Fruit fly (Drosophila melanogaster) whole organism, embryonic: ENCODE data around the gene MFS9.
A peak's percentile ranks its signal among the peaks of the same experiment; 100 is the strongest.

ENCODE experiments used
- Antp ChIP-seq: fragments of 200-800 bp; sonication (Bioruptor generic); optimal IDR thresholded peaks from 3 replicates; lab custom pipeline; 2016; ENCODE audit warnings: missing biosample characterization, missing genetic modification characterization
- CG11247 ChIP-seq: fragments of 200-800 bp; sonication (Bioruptor generic); IDR thresholded peaks from 2 replicates; pipeline ENCODE4 v1.3.6; 2022; ENCODE audit warnings: missing biosample characterization, missing genetic modification characterization
- CG12071 ChIP-seq: fragments of 200-800 bp; sonication (Bioruptor generic); optimal IDR thresholded peaks from 3 replicates; lab custom pipeline; 2018; ENCODE audit warnings: missing biosample characterization, mild to moderate bottlenecking, missing genetic modification characterization
- CG12391 ChIP-seq: fragments of 200-800 bp; sonication (Bioruptor generic); optimal IDR thresholded peaks from 3 replicates; lab custom pipeline; 2018; ENCODE audit warnings: missing biosample characterization, mild to moderate bottlenecking, missing genetic modification characterization, moderate library complexity
- CG12659 ChIP-seq: fragments of 200-800 bp; sonication (Bioruptor generic); optimal IDR thresholded peaks from 3 replicates; lab custom pipeline; 2017; ENCODE audit warnings: mild to moderate bottlenecking, missing biosample characterization, missing genetic modification reagents, missing genetic modification characterization
- CG12744 ChIP-seq: fragments of 200-800 bp; sonication (Bioruptor generic); optimal IDR thresholded peaks from 2 replicates; lab custom pipeline; 2016; ENCODE audit warnings: missing biosample characterization, missing genetic modification characterization
- CG13296 ChIP-seq: fragments of 200-800 bp; sonication (Bioruptor generic); optimal IDR thresholded peaks from 3 replicates; lab custom pipeline; 2018; ENCODE audit warnings: missing biosample characterization, mild to moderate bottlenecking, missing genetic modification characterization
- CG13424 ChIP-seq: fragments of 200-800 bp; sonication (Bioruptor generic); optimal IDR thresholded peaks from 2 replicates; lab custom pipeline; 2019; ENCODE audit warnings: missing biosample characterization, mild to moderate bottlenecking, missing genetic modification characterization, moderate library complexity
- CG14014 ChIP-seq: fragments of 200-800 bp; sonication (Bioruptor generic); IDR thresholded peaks from 2 replicates; pipeline ENCODE4 v1.3.6; 2022; ENCODE audit warnings: missing biosample characterization, missing genetic modification characterization
- CG15514 ChIP-seq: fragments of 200-800 bp; sonication (Bioruptor generic); optimal IDR thresholded peaks from 3 replicates; lab custom pipeline; 2017; ENCODE audit warnings: missing biosample characterization, missing genetic modification characterization, mild to moderate bottlenecking, moderate library complexity, missing genetic modification reagents
- CG15601 ChIP-seq: fragments of 200-800 bp; sonication (Bioruptor generic); optimal IDR thresholded peaks from 3 replicates; lab custom pipeline; 2019; ENCODE audit warnings: missing biosample characterization, mild to moderate bottlenecking, missing genetic modification characterization, moderate library complexity
- CG16779 ChIP-seq: fragments of 200-800 bp; sonication (Bioruptor generic); IDR thresholded peaks from 2 replicates; pipeline ENCODE4 v1.3.6; 2022; ENCODE audit warnings: missing biosample characterization, missing genetic modification characterization
- CG16813 ChIP-seq: fragments of 200-800 bp; sonication (Bioruptor generic); IDR thresholded peaks from 3 replicates; pipeline ENCODE4 v1.3.6; 2022; ENCODE audit warnings: missing biosample characterization, missing genetic modification characterization; ENCODE audit not compliant: partially characterized antibody
- CG18011 ChIP-seq: fragments of 200-800 bp; sonication (Bioruptor generic); optimal IDR thresholded peaks from 2 replicates; lab custom pipeline; 2017; ENCODE audit warnings: missing biosample characterization, missing genetic modification characterization, mild to moderate bottlenecking, moderate library complexity, missing genotype
- CG2120 ChIP-seq: fragments of 200-800 bp; sonication (Bioruptor generic); optimal IDR thresholded peaks from 3 replicates; lab custom pipeline; 2016; ENCODE audit warnings: missing biosample characterization, missing genetic modification characterization
- CG4730 ChIP-seq: fragments of 200-800 bp; sonication (Bioruptor generic); IDR thresholded peaks from 2 replicates; pipeline ENCODE4 v1.3.6; 2022; ENCODE audit warnings: missing biosample characterization, missing genetic modification characterization
- CG5180 ChIP-seq: fragments of 200-800 bp; sonication (Bioruptor generic); optimal IDR thresholded peaks from 3 replicates; lab custom pipeline; 2017; ENCODE audit warnings: missing biosample characterization, missing genetic modification characterization, mild to moderate bottlenecking, moderate library complexity, missing genetic modification reagents
- CG6683 ChIP-seq: fragments of 200-800 bp; sonication (Bioruptor generic); optimal IDR thresholded peaks from 2 replicates; lab custom pipeline; 2017; ENCODE audit warnings: missing biosample characterization, mild to moderate bottlenecking, missing genetic modification characterization, missing genetic modification reagents
- CG8089 ChIP-seq: fragments of 200-800 bp; sonication (Bioruptor generic); optimal IDR thresholded peaks from 3 replicates; lab custom pipeline; 2016; ENCODE audit warnings: missing biosample characterization, missing genetic modification characterization
- CG8281 ChIP-seq: fragments of 200-800 bp; sonication (Bioruptor generic); optimal IDR thresholded peaks from 2 replicates; lab custom pipeline; 2018; ENCODE audit warnings: missing biosample characterization, mild to moderate bottlenecking, missing genetic modification characterization, moderate library complexity
- CG8478 ChIP-seq: fragments of >200 bp; optimal IDR thresholded peaks from 2 replicates; lab custom pipeline; 2018
- CrebB ChIP-seq: fragments of 200-800 bp; sonication (Bioruptor generic); optimal IDR thresholded peaks from 3 replicates; lab custom pipeline; 2018; ENCODE audit warnings: missing biosample characterization, mild to moderate bottlenecking, missing genetic modification characterization
- Dfd ChIP-seq, 2 experiments: fragments of >200 bp; optimal IDR thresholded peaks; 2 replicates each; lab custom pipeline; 2017; ENCODE audit warnings: missing biosample characterization in 2 of 2, missing genetic modification characterization in 2 of 2
- Eip74EF ChIP-seq, 2 experiments: fragments of 200-800 bp in 1 of 2; fragments of >200 bp in 1 of 2; sonication (Bioruptor generic) in 1 of 2; optimal IDR thresholded peaks; 2 replicates each; lab custom pipeline; 2017 to 2019; ENCODE audit warnings: missing biosample characterization in 2 of 2, missing genetic modification characterization in 2 of 2, mild to moderate bottlenecking in 1 of 2, moderate library complexity in 1 of 2
- Ets65A ChIP-seq: fragments of 200-800 bp; sonication (Bioruptor generic); peaks from one replicate; lab custom pipeline; 2016; ENCODE audit warnings: missing biosample characterization, missing genetic modification characterization
- H2.0 ChIP-seq: fragments of 200-800 bp; sonication (Bioruptor generic); IDR thresholded peaks from 2 replicates; pipeline ENCODE4 v1.3.6; 2022; ENCODE audit warnings: missing biosample characterization, missing genetic modification characterization
- HLH4C ChIP-seq: fragments of 200-800 bp; sonication (Bioruptor generic); IDR thresholded peaks from 3 replicates; pipeline ENCODE4 v1.3.6; 2022; ENCODE audit warnings: missing biosample characterization, missing genetic modification characterization; ENCODE audit not compliant: partially characterized antibody
- HmgD ChIP-seq: fragments of 200-800 bp; sonication (Bioruptor generic); optimal IDR thresholded peaks from 3 replicates; lab custom pipeline; 2016; ENCODE audit warnings: missing biosample characterization, missing genetic modification characterization
- Ptx1 ChIP-seq: fragments of 200-800 bp; sonication (Bioruptor generic); IDR thresholded peaks from 2 replicates; pipeline ENCODE4 v1.3.6; 2022; ENCODE audit warnings: missing biosample characterization, missing genetic modification characterization
- Tbp ChIP-seq: fragments of >200 bp; optimal IDR thresholded peaks from 2 replicates; lab custom pipeline; 2018; ENCODE audit warnings: missing biosample characterization, missing genetic modification characterization
- Usf ChIP-seq: fragments of 200-800 bp; sonication (Bioruptor generic); optimal IDR thresholded peaks from 2 replicates; lab custom pipeline; 2017; ENCODE audit warnings: missing genotype, missing biosample characterization, missing genetic modification characterization
- ac ChIP-seq: fragments of 200-800 bp; sonication (Bioruptor generic); optimal IDR thresholded peaks from 3 replicates; lab custom pipeline; 2017; ENCODE audit warnings: missing biosample characterization, mild to moderate bottlenecking, missing genetic modification characterization
- cas ChIP-seq: fragments of 200-800 bp; sonication (Bioruptor generic); IDR thresholded peaks from 2 replicates; pipeline ENCODE4 v1.3.6; 2022; ENCODE audit warnings: missing biosample characterization, missing genetic modification characterization
- caup ChIP-seq: fragments of 200-800 bp; sonication (Bioruptor generic); optimal IDR thresholded peaks from 3 replicates; lab custom pipeline; 2017; ENCODE audit warnings: missing biosample characterization, mild to moderate bottlenecking, missing genetic modification characterization, moderate library complexity; ENCODE audit not compliant: severe bottlenecking
- crol ChIP-seq: fragments of 200-800 bp; sonication (Bioruptor generic); IDR thresholded peaks from 2 replicates; pipeline ENCODE4 v1.3.6; 2022; ENCODE audit warnings: missing biosample characterization, missing genetic modification characterization
- dpn ChIP-seq, 2 experiments: fragments of 200-800 bp; sonication (Bioruptor generic); optimal IDR thresholded peaks; 3 replicates each; lab custom pipeline; 2016; ENCODE audit warnings: missing biosample characterization in 2 of 2, missing genetic modification characterization in 2 of 2
- en ChIP-seq: fragments of 200-800 bp; sonication (Bioruptor generic); optimal IDR thresholded peaks from 2 replicates; lab custom pipeline; 2016; ENCODE audit warnings: missing biosample characterization, missing genetic modification characterization
- lola ChIP-seq, 3 experiments: fragments of >200 bp in 2 of 3; fragments of 200-800 bp in 1 of 3; sonication (Bioruptor generic) in 1 of 3; optimal IDR thresholded peaks; 2 replicates each; lab custom pipeline; 2017 to 2019; ENCODE audit warnings: missing biosample characterization in 3 of 3, missing genetic modification characterization in 3 of 3, mild to moderate bottlenecking in 1 of 3, moderate library complexity in 1 of 3
- mirr ChIP-seq: fragments of 200-800 bp; sonication (Bioruptor generic); optimal IDR thresholded peaks from 3 replicates; lab custom pipeline; 2018; ENCODE audit warnings: missing biosample characterization, mild to moderate bottlenecking, missing genetic modification characterization
- nau ChIP-seq: fragments of 200-800 bp; sonication (Bioruptor generic); optimal IDR thresholded peaks from 3 replicates; lab custom pipeline; 2017; ENCODE audit warnings: missing biosample characterization, mild to moderate bottlenecking, missing genetic modification characterization, missing genetic modification reagents
- pzg ChIP-seq: fragments of 200-800 bp; sonication (Bioruptor generic); optimal IDR thresholded peaks from 3 replicates; lab custom pipeline; 2018; ENCODE audit warnings: missing biosample characterization, mild to moderate bottlenecking, missing genetic modification characterization, moderate library complexity
- salm ChIP-seq: fragments of 200-800 bp; sonication (Bioruptor generic); optimal IDR thresholded peaks from 2 replicates; lab custom pipeline; 2018; ENCODE audit warnings: missing biosample characterization, mild to moderate bottlenecking, missing genetic modification characterization
- schlank ChIP-seq: fragments of 200-800 bp; sonication (Bioruptor generic); optimal IDR thresholded peaks from 2 replicates; lab custom pipeline; 2018; ENCODE audit warnings: missing biosample characterization, mild to moderate bottlenecking, missing genetic modification characterization
- sens-2 ChIP-seq: fragments of 200-800 bp; sonication (Bioruptor generic); IDR thresholded peaks from 2 replicates; pipeline ENCODE4 v1.3.6; 2022; ENCODE audit warnings: missing biosample characterization, missing genetic modification characterization
- tin ChIP-seq: fragments of 200-800 bp; sonication (Bioruptor generic); optimal IDR thresholded peaks from 3 replicates; lab custom pipeline; 2016; ENCODE audit warnings: missing biosample characterization, missing genetic modification characterization
- toy ChIP-seq: fragments of 200-800 bp; sonication (Bioruptor generic); IDR thresholded peaks from 2 replicates; pipeline ENCODE4 v1.3.6; 2022; ENCODE audit warnings: missing biosample characterization, missing genetic modification characterization
- ttk ChIP-seq: fragments of 200-800 bp; sonication (Bioruptor generic); IDR thresholded peaks from 2 replicates; pipeline ENCODE4 v2.1.2; 2022; ENCODE audit warnings: missing biosample characterization, missing genetic modification characterization
- twi ChIP-seq: fragments of 200-800 bp; optimal IDR thresholded peaks from 2 replicates; lab custom pipeline; 2019; ENCODE audit warnings: missing biosample characterization, mild to moderate bottlenecking, missing genetic modification characterization, moderate library complexity
- yki ChIP-seq: fragments of >200 bp; optimal IDR thresholded peaks from 3 replicates; lab custom pipeline; 2018
- zfh1 ChIP-seq: fragments of 200-800 bp; sonication (Bioruptor generic); IDR thresholded peaks from 3 replicates; pipeline ENCODE4 v1.3.6; 2022; ENCODE audit warnings: missing biosample characterization, missing genetic modification characterization

MFS9 gene

dm6 chr3R:20556281-20557113, 44.2 kb upstream of the MFS9 start (continued):
- TF ChIP-seq nau (GFP tag; lab: Kevin White, UChicago), result no peak
- no peak for TF ChIP-seq Eip74EF (GFP tag; optimal IDR thresholded peaks at IDR 0.05; lab: Kevin White, UChicago)
- peak; percentile 35 for TF ChIP-seq Usf (GFP tag; lab: Kevin White, UChicago)
- peak; percentile 66 for TF ChIP-seq toy (GFP tag; lab: Robert Waterston, UW)
- TF ChIP-seq twi (tag; lab: Kevin White, UChicago), result no peak
- no peak for TF ChIP-seq schlank (tag; lab: Kevin White, UChicago)
- peak; percentile 90 for TF ChIP-seq CG14014
- TF ChIP-seq Dfd (GFP tag; optimal IDR thresholded peaks at IDR 0.05; lab: Kevin White, UChicago), result no peak
- TF ChIP-seq H2.0 (GFP tag; lab: Robert Waterston, UW), result peak; percentile 64
- peak; percentile 66 for TF ChIP-seq ttk (GFP tag; lab: Robert Waterston, UW)
- TF ChIP-seq tin (GFP tag; lab: Kevin White, UChicago), result peak; percentile 52
- peak; percentile 62 for TF ChIP-seq CG15514 (GFP tag; lab: Kevin White, UChicago)
- TF ChIP-seq sens-2 (GFP tag; lab: Robert Waterston, UW), result no peak
- no peak for TF ChIP-seq en (GFP tag; lab: Kevin White, UChicago)
- TF ChIP-seq CG2120 (GFP tag; lab: Kevin White, UChicago), result peak; percentile 85
- no peak for TF ChIP-seq mirr (GFP tag; lab: Kevin White, UChicago)
- TF ChIP-seq CG13296 (GFP tag; lab: Kevin White, UChicago), result peak; percentile 61
- TF ChIP-seq ac, result no peak
- TF ChIP-seq CG12391, result peak; percentile 54
- TF ChIP-seq zfh1, result peak; percentile 68
- TF ChIP-seq CrebB (tag; lab: Kevin White, UChicago), result no peak
- TF ChIP-seq CG8478 (lab: Kevin White, UChicago), result no peak
- TF ChIP-seq pzg (GFP tag; lab: Kevin White, UChicago), result no peak
- TF ChIP-seq Antp (GFP tag; lab: Kevin White, UChicago), result peak; percentile 7
- TF ChIP-seq Ets65A (GFP tag; lab: Kevin White, UChicago), result peak; percentile 33
- no peak for TF ChIP-seq CG6683
- TF ChIP-seq Tbp, result no peak
- no peak for TF ChIP-seq CG5180 (GFP tag; lab: Kevin White, UChicago)
- TF ChIP-seq salm (tag; lab: Kevin White, UChicago), result no peak
- peak; percentile 51 to 73 for TF ChIP-seq dpn (GFP tag; optimal IDR thresholded peaks at IDR 0.05; lab: Kevin White, UChicago)
- peak; percentile 77 for TF ChIP-seq cas (GFP tag; lab: Robert Waterston, UW)
- TF ChIP-seq CG8089 (GFP tag; lab: Kevin White, UChicago), result no peak
- peak; percentile 4 for TF ChIP-seq CG12744 (GFP tag; lab: Kevin White, UChicago)
- no peak for TF ChIP-seq caup (GFP tag; lab: Kevin White, UChicago)
- peak; percentile 79 for TF ChIP-seq CG4730
- TF ChIP-seq yki (lab: Kevin White, UChicago), result no peak
- no peak for TF ChIP-seq CG8281 (tag; lab: Kevin White, UChicago)
- TF ChIP-seq CG11247, result peak; percentile 79
- TF ChIP-seq HLH4C (GFP tag; lab: Robert Waterston, UW), result no peak
- TF ChIP-seq lola (GFP tag; optimal IDR thresholded peaks at IDR 0.05; lab: Kevin White, UChicago), result no peak
- peak; percentile 83 for TF ChIP-seq CG16779
- TF ChIP-seq CG18011 (GFP tag; lab: Kevin White, UChicago), result no peak
- no peak for TF ChIP-seq CG16813 (GFP tag; lab: Robert Waterston, UW)
- no peak for TF ChIP-seq CG12071 (GFP tag; lab: Kevin White, UChicago)
- peak; percentile 38 for TF ChIP-seq crol (GFP tag; lab: Robert Waterston, UW)
- no peak for TF ChIP-seq CG15601 (tag; lab: Kevin White, UChicago)
- peak; percentile 88 for TF ChIP-seq Ptx1 (GFP tag; lab: Robert Waterston, UW)
- TF ChIP-seq CG12659 (GFP tag; lab: Kevin White, UChicago), result peak; percentile 60
- no peak for TF ChIP-seq HmgD (GFP tag; lab: Kevin White, UChicago)
- TF ChIP-seq CG13424, result peak; percentile 41
